Fruit fly (Drosophila melanogaster) whole organism, wandering third instar larva: ENCODE data around the gene solo.
A peak's percentile ranks its signal among the peaks of the same experiment; 100 is the strongest.

Experiments used
- CG32264 ChIP-seq: fragments of 200-800 bp; sonication (Bioruptor generic); optimal IDR thresholded peaks from 2 replicates; lab custom pipeline; 2016; ENCODE audit warnings: missing biosample characterization, missing genetic modification characterization
- CrebA ChIP-seq: fragments of 200-800 bp; sonication (Bioruptor generic); optimal IDR thresholded peaks from 2 replicates; lab custom pipeline; 2016; ENCODE audit warnings: missing biosample characterization, mild to moderate bottlenecking, missing genetic modification characterization, borderline replicate concordance
- Dfd ChIP-seq: fragments of >200 bp; optimal IDR thresholded peaks from 2 replicates; lab custom pipeline; 2017; ENCODE audit warnings: missing biosample characterization, missing genetic modification characterization
- Dif ChIP-seq: fragments of 200-275, 200-300 bp; sonication (Bioruptor generic); optimal IDR thresholded peaks from 2 replicates; lab custom pipeline; 2018; ENCODE audit warnings: missing biosample characterization, missing genetic modification characterization; ENCODE audit not compliant: partially characterized antibody
- HLH106 ChIP-seq: fragments of 200-800 bp; optimal IDR thresholded peaks from 3 replicates; lab custom pipeline; 2019; ENCODE audit warnings: missing biosample characterization, mild to moderate bottlenecking, missing genetic modification characterization, moderate library complexity
- Hnf4 ChIP-seq: fragments of 200-800 bp; sonication (Bioruptor generic); optimal IDR thresholded peaks from 2 replicates; lab custom pipeline; 2016; ENCODE audit warnings: missing biosample characterization, mild to moderate bottlenecking, missing genetic modification characterization
- Hr78 ChIP-seq: fragments of >200 bp; optimal IDR thresholded peaks from 2 replicates; lab custom pipeline; 2017; ENCODE audit warnings: missing biosample characterization, missing genetic modification characterization
- Hr83 ChIP-seq: fragments of 200-300 bp; sonication (Bioruptor generic); optimal IDR thresholded peaks from 2 replicates; lab custom pipeline; 2016; ENCODE audit warnings: missing biosample characterization, mild to moderate bottlenecking, missing genetic modification characterization, moderate library complexity; ENCODE audit not compliant: poor library complexity, severe bottlenecking
- Jra ChIP-seq: sonication (Bioruptor generic); optimal IDR thresholded peaks from 2 replicates; lab custom pipeline; 2016; ENCODE audit warnings: missing biosample characterization, missing genetic modification characterization
- Myc ChIP-seq: fragments of >200 bp; optimal IDR thresholded peaks from 2 replicates; lab custom pipeline; 2017
- OdsH ChIP-seq: fragments of 200-800 bp; sonication (Bioruptor generic); optimal IDR thresholded peaks from 2 replicates; lab custom pipeline; 2016; ENCODE audit warnings: missing biosample characterization, mild to moderate bottlenecking, missing genetic modification characterization
- Rel ChIP-seq, 2 experiments: fragments of 200-800 bp; sonication (Bioruptor generic) in 1 of 2; optimal IDR thresholded peaks; 2 replicates in 1 of 2; 3 replicates in 1 of 2; lab custom pipeline; 2016 to 2019; ENCODE audit warnings: mild to moderate bottlenecking in 2 of 2, missing biosample characterization in 2 of 2, missing genetic modification characterization in 2 of 2, moderate library complexity in 1 of 2
- Vsx2 ChIP-seq: fragments of 200-300, 225-300 bp; sonication (Bioruptor generic); optimal IDR thresholded peaks from 2 replicates; lab custom pipeline; 2018; ENCODE audit warnings: missing biosample characterization, missing genetic modification characterization; ENCODE audit not compliant: partially characterized antibody
- br ChIP-seq: fragments of 200-800 bp; sonication (Bioruptor generic); optimal IDR thresholded peaks from 2 replicates; lab custom pipeline; 2016; ENCODE audit warnings: missing biosample characterization, missing genetic modification characterization
- brk ChIP-seq: fragments of 200-800 bp; sonication (Bioruptor generic); optimal IDR thresholded peaks from 2 replicates; lab custom pipeline; 2016; ENCODE audit warnings: missing biosample characterization, mild to moderate bottlenecking, missing genetic modification characterization
- dl ChIP-seq, 2 experiments: fragments of 175-275, 200-275 bp in 1 of 2; fragments of 200-275 bp in 1 of 2; sonication (Bioruptor generic); optimal IDR thresholded peaks; lab custom pipeline; 2018; ENCODE audit warnings: mild to moderate bottlenecking in 2 of 2, missing biosample characterization in 2 of 2, missing genetic modification characterization in 2 of 2, moderate library complexity in 2 of 2; ENCODE audit not compliant: partially characterized antibody in 2 of 2, insufficient read depth in 1 of 2
- dmrt93B ChIP-seq: fragments of 200-800 bp; sonication (Bioruptor generic); optimal IDR thresholded peaks from 2 replicates; lab custom pipeline; 2018; ENCODE audit warnings: missing biosample characterization, mild to moderate bottlenecking, missing genetic modification characterization
- dsf ChIP-seq: sonication (Bioruptor generic); optimal IDR thresholded peaks from 2 replicates; lab custom pipeline; 2016; ENCODE audit warnings: missing biosample characterization, missing genetic modification characterization, borderline replicate concordance
- ey ChIP-seq: fragments of 200-800 bp; sonication (Bioruptor generic); optimal IDR thresholded peaks from 2 replicates; lab custom pipeline; 2016; ENCODE audit warnings: missing biosample characterization, missing genetic modification characterization
- foxo ChIP-seq, 2 experiments: fragments of 200-800 bp; sonication (Bioruptor generic); optimal IDR thresholded peaks; 2 replicates in 1 of 2; 3 replicates in 1 of 2; lab custom pipeline; 2016 to 2017; ENCODE audit warnings: missing biosample characterization in 2 of 2, missing genetic modification characterization in 2 of 2
- fru ChIP-seq: fragments of 200-800 bp; sonication (Bioruptor generic); optimal IDR thresholded peaks from 3 replicates; lab custom pipeline; 2016; ENCODE audit warnings: missing biosample characterization, mild to moderate bottlenecking, missing genetic modification characterization
- h ChIP-seq: fragments of 200-800 bp; sonication (Bioruptor generic); optimal IDR thresholded peaks from 3 replicates; lab custom pipeline; 2016; ENCODE audit warnings: missing biosample characterization, mild to moderate bottlenecking, missing genetic modification characterization
- jim ChIP-seq: fragments of 175-275, 200-325 bp; sonication (Bioruptor generic); optimal IDR thresholded peaks from 2 replicates; lab custom pipeline; 2016; ENCODE audit warnings: missing biosample characterization, mild to moderate bottlenecking, missing genetic modification characterization
- pan ChIP-seq: fragments of >200 bp; optimal IDR thresholded peaks from 2 replicates; lab custom pipeline; 2017
- psq ChIP-seq: fragments of 200-800 bp; sonication (Bioruptor generic); optimal IDR thresholded peaks from 3 replicates; lab custom pipeline; 2017; ENCODE audit warnings: missing biosample characterization, mild to moderate bottlenecking, missing genetic modification characterization, moderate library complexity
- rgr ChIP-seq: fragments of 200-800 bp; sonication (Bioruptor generic); optimal IDR thresholded peaks from 3 replicates; lab custom pipeline; 2016; ENCODE audit warnings: missing biosample characterization, mild to moderate bottlenecking, missing genetic modification characterization
- sage ChIP-seq: fragments of 200-800 bp; sonication (Bioruptor generic); optimal IDR thresholded peaks from 2 replicates; lab custom pipeline; 2016; ENCODE audit warnings: missing biosample characterization, mild to moderate bottlenecking, missing genetic modification characterization
- sv ChIP-seq: fragments of 200-800 bp; sonication (Bioruptor generic); optimal IDR thresholded peaks from 3 replicates; lab custom pipeline; 2016; ENCODE audit warnings: missing biosample characterization, missing genetic modification characterization
- tai ChIP-seq: sonication (Bioruptor generic); optimal IDR thresholded peaks from 2 replicates; lab custom pipeline; 2016; ENCODE audit warnings: missing biosample characterization, missing genetic modification characterization
- usp ChIP-seq: fragments of >200 bp; optimal IDR thresholded peaks from 2 replicates; lab custom pipeline; 2017; ENCODE audit warnings: missing biosample characterization, missing genetic modification characterization

solo gene

DNA sequence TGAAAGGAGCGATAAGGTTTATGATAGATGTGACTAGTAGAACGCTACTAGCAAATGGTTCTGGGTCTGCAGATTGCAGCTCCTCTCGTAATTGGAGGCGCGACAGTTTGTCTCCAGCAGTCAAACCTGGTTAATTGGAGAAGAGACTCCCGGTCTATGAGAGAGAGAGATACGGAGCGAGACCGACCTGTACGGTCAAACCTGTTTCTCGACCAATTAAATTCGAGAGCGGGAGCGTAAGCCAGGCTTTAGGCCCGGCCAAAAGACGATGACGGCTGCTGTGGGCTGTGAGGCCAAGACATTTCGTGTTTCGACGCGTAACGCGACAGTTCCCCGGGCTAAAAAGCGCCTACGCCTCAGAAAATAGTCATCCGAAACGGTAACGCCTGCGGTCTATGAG is 47.7 kb downstream of the solo start, which contains the start of gene CG15269:
TSS of gene CG15269 (plus strand) at position 261 of the 400 bp plus-strand sequence.
- TF ChIP-seq dl (GFP tag; optimal IDR thresholded peaks at IDR 0.05; lab: Kevin White, UChicago; ENCODE audit: insufficient read depth in 1 of 2, partially characterized antibody in 2 of 2): peak in 1 of 2 experiments; percentile 17
- TF ChIP-seq fru: no peak

DNA sequence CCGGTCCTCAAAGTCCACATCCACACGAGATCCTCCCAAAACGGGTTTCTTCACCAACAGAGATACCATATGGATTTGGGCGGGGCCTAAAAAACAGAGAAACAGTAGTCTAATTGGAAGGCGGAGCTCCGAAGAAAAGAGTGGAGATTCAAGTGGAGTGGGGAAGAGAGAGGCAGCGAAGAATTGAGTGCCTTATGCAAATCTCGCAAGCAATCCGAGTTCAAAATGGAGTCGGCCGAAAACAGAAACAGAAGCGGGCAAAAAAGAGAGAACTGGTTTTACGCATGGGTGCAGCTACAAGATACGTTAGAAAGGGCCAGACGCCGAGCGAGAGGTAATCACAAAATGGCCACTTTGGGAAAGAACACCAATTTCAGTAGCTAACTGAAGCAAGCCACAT is 49.8 kb downstream of the solo start:
- no peak for TF ChIP-seq dmrt93B (GFP tag; lab: Kevin White, UChicago)
- TF ChIP-seq Vsx2 (GFP tag; lab: Kevin White, UChicago): peak; percentile 45
- no peak for TF ChIP-seq Jra (GFP tag; lab: Kevin White, UChicago)
- no peak for TF ChIP-seq brk (GFP tag; lab: Kevin White, UChicago)
- TF ChIP-seq Rel (GFP tag; optimal IDR thresholded peaks at IDR 0.05; lab: Kevin White, UChicago): no peak
- TF ChIP-seq Rel (tag; optimal IDR thresholded peaks at IDR 0.05; lab: Kevin White, UChicago): peak; percentile 19
- TF ChIP-seq dsf: no peak
- no peak for TF ChIP-seq pan
- TF ChIP-seq, all 38 proteins: peak for 2

DNA sequence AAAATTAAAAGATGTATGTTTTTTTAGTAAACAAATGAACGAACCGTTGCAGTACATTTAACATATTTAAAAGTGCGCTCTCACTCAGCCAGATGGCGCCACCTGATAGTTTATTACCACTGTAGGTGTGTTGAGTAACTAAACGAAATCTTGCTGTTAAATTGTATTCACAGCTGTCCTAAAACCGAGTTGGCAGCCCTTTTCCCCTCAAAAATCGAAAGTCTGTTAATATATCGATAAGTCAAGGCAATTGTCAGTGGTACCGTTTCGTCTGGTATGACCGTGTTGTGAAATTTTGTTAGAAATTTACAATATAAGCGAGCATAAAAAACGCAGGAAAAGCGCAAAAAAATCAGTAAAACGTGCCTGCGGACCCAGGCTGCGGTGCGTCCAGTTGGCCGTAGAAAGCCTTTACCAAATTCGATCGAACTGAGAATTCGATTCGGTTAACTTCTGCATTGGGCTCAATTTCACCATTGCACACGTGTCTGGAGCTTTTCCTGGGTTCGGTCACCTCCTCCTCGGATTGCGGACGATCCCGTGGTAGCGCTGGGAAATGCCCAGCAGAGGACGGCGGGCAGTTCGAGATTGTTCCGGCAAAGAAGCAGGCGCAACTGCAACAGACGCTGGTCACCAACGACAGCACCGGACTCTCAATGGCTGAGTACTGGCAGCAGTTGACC is 51.9 kb downstream of the solo start, which contains the start of gene stc:
TSS of gene stc (plus strand) at position 247 of the 683 bp plus-strand sequence.
- TF ChIP-seq foxo (GFP tag; optimal IDR thresholded peaks at IDR 0.05; lab: Kevin White, UChicago) (peak in 1 of 2 experiments; percentile 39), Hnf4 (GFP tag; lab: Kevin White, UChicago) (no peak), Dfd (GFP tag; lab: Kevin White, UChicago) (no peak), sv (GFP tag; lab: Kevin White, UChicago) (peak; percentile 45), h (GFP tag; lab: Kevin White, UChicago) (peak; percentile 44), usp (GFP tag; lab: Kevin White, UChicago) (no peak), ey (GFP tag; lab: Kevin White, UChicago) (peak; percentile 28), Hr83 (peak; percentile 47), br (peak; percentile 36), CrebA (GFP tag; lab: Kevin White, UChicago) (peak; percentile 14), rgr (GFP tag; lab: Kevin White, UChicago) (peak; percentile 58), Dif (no peak), fru (peak; percentile 38), OdsH (GFP tag; lab: Kevin White, UChicago) (peak; percentile 12), CG32264 (GFP tag; lab: Kevin White, UChicago) (peak; percentile 17), Myc (lab: Kevin White, UChicago) (peak; percentile 41), sage (GFP tag; lab: Kevin White, UChicago) (peak; percentile 14)

DNA sequence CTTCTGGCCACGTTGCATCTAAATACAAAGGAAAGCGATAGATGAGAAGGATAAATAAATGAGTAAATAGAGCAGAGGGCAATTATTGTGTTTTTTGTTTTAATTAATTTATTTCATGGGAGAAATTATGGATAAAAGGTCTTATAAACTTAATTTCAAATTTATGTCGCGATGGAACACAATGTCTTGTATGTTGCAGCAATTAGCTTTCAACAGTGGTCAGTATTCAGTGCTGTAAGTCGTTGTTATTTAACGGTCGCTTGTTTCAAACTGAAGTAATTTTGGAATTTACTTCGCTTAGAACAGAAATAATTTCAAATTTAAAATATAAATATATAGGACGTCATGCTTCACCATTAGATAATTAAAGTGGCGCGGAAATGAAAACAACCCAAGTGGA is 56.5 kb downstream of the solo start:
- TF ChIP-seq Rel (GFP tag; optimal IDR thresholded peaks at IDR 0.05; lab: Kevin White, UChicago) (no peak), Rel (tag; optimal IDR thresholded peaks at IDR 0.05; lab: Kevin White, UChicago) (no peak), Hr78 (GFP tag; lab: Kevin White, UChicago) (no peak), foxo (GFP tag; optimal IDR thresholded peaks at IDR 0.05; lab: Kevin White, UChicago) (no peak), HLH106 (no peak)
- TF ChIP-seq, all 38 proteins: peak for 0

DNA sequence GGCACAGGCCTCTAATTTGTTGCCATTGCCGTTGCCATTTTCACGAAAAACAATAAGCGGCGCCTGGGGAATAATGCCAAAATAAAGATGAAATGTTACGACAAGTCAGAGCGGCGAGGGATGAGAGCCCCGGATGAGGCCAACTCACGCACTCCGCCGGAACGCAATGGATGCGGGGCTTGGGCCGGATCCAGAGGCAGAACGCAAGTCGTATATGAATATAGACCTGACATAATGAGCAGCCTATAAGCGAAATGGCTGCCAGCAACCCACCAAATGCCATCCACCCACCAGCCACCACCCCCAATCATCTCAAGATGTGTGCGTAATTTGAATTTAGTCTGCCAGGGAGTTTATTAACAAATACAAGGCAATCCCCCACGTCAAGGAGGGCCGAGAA is 57.1 kb downstream of the solo start:
- TF ChIP-seq foxo (GFP tag; optimal IDR thresholded peaks at IDR 0.05; lab: Kevin White, UChicago): no peak
- TF ChIP-seq psq (GFP tag; lab: Kevin White, UChicago): no peak
- TF ChIP-seq jim (GFP tag; lab: Kevin White, UChicago): no peak
- TF ChIP-seq tai (GFP tag; lab: Kevin White, UChicago): no peak
- TF ChIP-seq HLH106: no peak
- no peak for TF ChIP-seq Hnf4 (GFP tag; lab: Kevin White, UChicago)
- TF ChIP-seq Vsx2 (GFP tag; lab: Kevin White, UChicago): no peak
- no peak for TF ChIP-seq CG32264 (GFP tag; lab: Kevin White, UChicago)
- no peak for TF ChIP-seq dl (GFP tag; optimal IDR thresholded peaks at IDR 0.05; lab: Kevin White, UChicago; ENCODE audit: insufficient read depth in 1 of 2, partially characterized antibody in 2 of 2)
